Worm (Caenorhabditis elegans) whole organism, L4 larva: ENCODE results near the gene srd-58.

Experiments
- F10B5.3 ChIP-seq: sonication (generic microtip); optimal IDR thresholded peaks from 2 replicates; lab custom pipeline; 2016; ENCODE audit warnings: mild to moderate bottlenecking, missing genetic modification characterization, missing compliant biosample characterization
- F37D6.2 ChIP-seq: sonication (generic microtip); optimal IDR thresholded peaks from 2 replicates; lab custom pipeline; 2016; ENCODE audit warnings: mild to moderate bottlenecking, missing genetic modification characterization, missing compliant biosample characterization
- F44E2.7 ChIP-seq: fragments of 200-800 bp; sonication (Bioruptor generic); IDR thresholded peaks from 2 replicates; pipeline ENCODE4 v2.1.2; 2022; ENCODE audit warnings: missing genetic modification characterization, missing compliant biosample characterization
- R02D3.7 ChIP-seq: fragments of 150-350 bp; sonication (generic microtip); optimal IDR thresholded peaks from 3 replicates; lab custom pipeline; 2014; ENCODE audit warnings: missing biosample characterization, missing genetic modification characterization
- T20F7.1 ChIP-seq: fragments of 200-800 bp; sonication (Bioruptor generic); optimal IDR thresholded peaks from 2 replicates; lab custom pipeline; 2018; ENCODE audit warnings: mild to moderate bottlenecking, missing genetic modification characterization, missing compliant biosample characterization
- Y48G9A.11 ChIP-seq: fragments of 200-800 bp; sonication (Bioruptor generic); IDR thresholded peaks from 2 replicates; pipeline ENCODE4 v1.3.6; 2022; ENCODE audit warnings: missing genetic modification reagents, missing genetic modification characterization, missing compliant biosample characterization
- Y75B8A.6 ChIP-seq: fragments of 200-800 bp; sonication (Bioruptor generic); IDR thresholded peaks from 2 replicates; pipeline ENCODE4 v1.3.6; 2022; ENCODE audit warnings: missing genetic modification reagents, missing genetic modification characterization, missing compliant biosample characterization
- ZK337.2 ChIP-seq: fragments of 200-800 bp; sonication (Bioruptor generic); IDR thresholded peaks from 2 replicates; pipeline ENCODE4 v1.3.6; 2022; ENCODE audit warnings: missing genetic modification reagents, missing genetic modification characterization, missing compliant biosample characterization
- aha-1 ChIP-seq: fragments of 150-350 bp; peaks from one replicate; lab custom pipeline; 2014; ENCODE audit warnings: missing biosample characterization, missing genetic modification characterization
- ama-1 ChIP-seq: fragments of 150-350 bp; optimal IDR thresholded peaks from 2 replicates; lab custom pipeline; 2014; ENCODE audit warnings: inconsistent platforms, mixed read lengths
- ceh-44 ChIP-seq: fragments of 200-800 bp; sonication (Bioruptor generic); IDR thresholded peaks from 2 replicates; pipeline ENCODE4 v1.3.6; 2022; ENCODE audit warnings: missing genetic modification reagents, missing genetic modification characterization, missing compliant biosample characterization
- ceh-62 ChIP-seq: sonication (generic microtip); optimal IDR thresholded peaks from 2 replicates; lab custom pipeline; 2017; ENCODE audit warnings: missing biosample characterization, missing genetic modification characterization
- cey-2 ChIP-seq: sonication (generic microtip); optimal IDR thresholded peaks from 3 replicates; lab custom pipeline; 2017; ENCODE audit warnings: missing genetic modification characterization, mild to moderate bottlenecking, missing compliant biosample characterization, antibody characterized with exemption, borderline replicate concordance; ENCODE audit not compliant: insufficient read depth
- daf-16 ChIP-seq, 3 experiments: sonication (generic microtip); optimal IDR thresholded peaks; 2 replicates each; lab custom pipeline; 2016 to 2017; ENCODE audit warnings: missing genetic modification characterization in 3 of 3, missing genetic modification reagents in 3 of 3, mild to moderate bottlenecking in 2 of 3, missing compliant biosample characterization in 2 of 3, missing biosample characterization in 1 of 3, moderate library complexity in 1 of 3
- dmd-6 ChIP-seq: fragments of 200-800 bp; sonication (Bioruptor generic); IDR thresholded peaks from 2 replicates; pipeline ENCODE4 v1.3.6; 2022; ENCODE audit warnings: missing genetic modification reagents, missing genetic modification characterization, missing compliant biosample characterization
- dmd-8 ChIP-seq: fragments of 200-800 bp; sonication (Bioruptor generic); IDR thresholded peaks from 2 replicates; pipeline ENCODE4 v1.3.6; 2022; ENCODE audit warnings: missing genetic modification characterization, missing compliant biosample characterization
- dmd-9 ChIP-seq: fragments of 200-800 bp; sonication (Bioruptor generic); IDR thresholded peaks from 2 replicates; pipeline ENCODE4 v1.3.6; 2022; ENCODE audit warnings: missing genetic modification reagents, missing genetic modification characterization, missing compliant biosample characterization
- duxl-1 ChIP-seq: sonication (generic microtip); optimal IDR thresholded peaks from 2 replicates; lab custom pipeline; 2016; ENCODE audit warnings: mild to moderate bottlenecking, missing genetic modification characterization, moderate library complexity, missing compliant biosample characterization; ENCODE audit not compliant: poor library complexity
- fos-1 ChIP-seq: fragments of 150-350 bp; optimal IDR thresholded peaks from 2 replicates; lab custom pipeline; 2014; ENCODE audit warnings: missing biosample characterization, missing genetic modification characterization
- hlh-30 ChIP-seq: sonication (generic microtip); optimal IDR thresholded peaks from 2 replicates; lab custom pipeline; 2017; ENCODE audit warnings: antibody characterized with exemption, mild to moderate bottlenecking, missing genetic modification characterization, missing compliant biosample characterization; ENCODE audit not compliant: insufficient read depth
- jun-1 ChIP-seq: fragments of 150-350 bp; optimal IDR thresholded peaks from 2 replicates; lab custom pipeline; 2014; ENCODE audit warnings: missing biosample characterization, missing genetic modification reagents, missing genetic modification characterization
- lim-7 ChIP-seq: fragments of 200-800 bp; sonication (Bioruptor generic); IDR thresholded peaks from 2 replicates; pipeline ENCODE4 v1.3.6; 2022; ENCODE audit warnings: missing genetic modification characterization, missing compliant biosample characterization
- lin-1 ChIP-seq: fragments of 200-800 bp; sonication (Bioruptor generic); IDR thresholded peaks from 2 replicates; pipeline ENCODE4 v1.3.6; 2022; ENCODE audit warnings: missing genetic modification reagents, missing genetic modification characterization, missing compliant biosample characterization
- lin-38 ChIP-seq: fragments of 200-800 bp; sonication (Bioruptor generic); IDR thresholded peaks from 2 replicates; pipeline ENCODE4 v1.3.6; 2022; ENCODE audit warnings: missing genetic modification reagents, missing genetic modification characterization, missing compliant biosample characterization
- madf-9 ChIP-seq: fragments of 200-800 bp; sonication (Bioruptor generic); conservative IDR thresholded peaks from 2 replicates; pipeline ENCODE4 v1.3.6; 2022; ENCODE audit warnings: missing genetic modification reagents, missing genetic modification characterization, missing compliant biosample characterization
- mes-2 ChIP-seq: sonication (generic microtip); optimal IDR thresholded peaks from 2 replicates; lab custom pipeline; 2016; ENCODE audit warnings: missing genotype, mild to moderate bottlenecking, missing genetic modification characterization, missing compliant biosample characterization; ENCODE audit not compliant: poor library complexity, severe bottlenecking
- mxl-2 ChIP-seq: fragments of 200-800 bp; sonication (Bioruptor generic); conservative IDR thresholded peaks from 2 replicates; pipeline ENCODE4 v1.3.6; 2022; ENCODE audit warnings: missing genetic modification reagents, missing genetic modification characterization, missing compliant biosample characterization
- mxl-3 ChIP-seq: fragments of 200-800 bp; sonication (Bioruptor generic); optimal IDR thresholded peaks from 2 replicates; lab custom pipeline; 2018; ENCODE audit warnings: mild to moderate bottlenecking, missing genetic modification characterization, missing compliant biosample characterization
- nhr-25 ChIP-seq: sonication (generic microtip); optimal IDR thresholded peaks from 2 replicates; lab custom pipeline; 2017; ENCODE audit warnings: missing genetic modification characterization, mild to moderate bottlenecking, missing compliant biosample characterization, antibody characterized with exemption, moderate library complexity, borderline replicate concordance; ENCODE audit not compliant: insufficient read depth
- nhr-28 ChIP-seq: fragments of 150-350 bp; optimal IDR thresholded peaks from 2 replicates; lab custom pipeline; 2014; ENCODE audit warnings: missing biosample characterization, missing genetic modification characterization
- nhr-42 ChIP-seq: fragments of 200-800 bp; sonication (Bioruptor generic); IDR thresholded peaks from 2 replicates; pipeline ENCODE4 v1.3.6; 2022; ENCODE audit warnings: missing genetic modification characterization, missing compliant biosample characterization
- nhr-76 ChIP-seq: fragments of 150-350 bp; optimal IDR thresholded peaks from 2 replicates; lab custom pipeline; 2014; ENCODE audit warnings: missing biosample characterization, missing genetic modification characterization
- nhr-77 ChIP-seq: fragments of 150-350 bp; optimal IDR thresholded peaks from 2 replicates; lab custom pipeline; 2014; ENCODE audit warnings: missing biosample characterization, missing genetic modification characterization
- php-3 ChIP-seq: fragments of 200-800 bp; sonication (Bioruptor generic); IDR thresholded peaks from 2 replicates; pipeline ENCODE4 v1.3.6; 2022; ENCODE audit warnings: missing genetic modification reagents, missing genetic modification characterization, missing compliant biosample characterization
- rbr-2 ChIP-seq: sonication (generic microtip); optimal IDR thresholded peaks from 2 replicates; lab custom pipeline; 2016; ENCODE audit warnings: missing genotype, missing genetic modification characterization, missing compliant biosample characterization
- saeg-2 ChIP-seq: fragments of 200-800 bp; sonication (Bioruptor generic); IDR thresholded peaks from 2 replicates; pipeline ENCODE4 v1.3.6; 2022; ENCODE audit warnings: missing genetic modification reagents, missing genetic modification characterization, missing compliant biosample characterization
- skn-1 ChIP-seq: fragments of 150-350 bp; optimal IDR thresholded peaks from 2 replicates; lab custom pipeline; 2014; ENCODE audit warnings: missing biosample characterization, missing genetic modification characterization
- spr-3 ChIP-seq: fragments of 200-800 bp; sonication (Bioruptor generic); optimal IDR thresholded peaks from 2 replicates; lab custom pipeline; 2018; ENCODE audit warnings: mild to moderate bottlenecking, missing genetic modification characterization, missing compliant biosample characterization
- tra-1 ChIP-seq: fragments of 200-800 bp; sonication (Bioruptor generic); IDR thresholded peaks from 2 replicates; pipeline ENCODE4 v1.3.6; 2022; ENCODE audit warnings: missing genetic modification reagents, missing genetic modification characterization, missing compliant biosample characterization
- unc-39 ChIP-seq: sonication (generic microtip); optimal IDR thresholded peaks from 2 replicates; lab custom pipeline; 2017; ENCODE audit warnings: missing biosample characterization, missing genetic modification characterization
- unc-62 ChIP-seq, 3 experiments: fragments of 150-350 bp in 1 of 3; sonication (generic microtip); optimal IDR thresholded peaks in 2 of 3; peaks in 1 of 3; 1 replicate in 1 of 3; 2 replicates in 2 of 3; lab custom pipeline; 2014 to 2017; ENCODE audit warnings: missing biosample characterization in 3 of 3, missing genetic modification characterization in 3 of 3, missing genetic modification reagents in 3 of 3, missing genotype in 1 of 3
- zag-1 ChIP-seq: fragments of 150-350 bp; optimal IDR thresholded peaks from 2 replicates; lab custom pipeline; 2014; ENCODE audit warnings: missing biosample characterization, missing genetic modification characterization
- zfp-2 ChIP-seq: sonication (generic microtip); optimal IDR thresholded peaks from 2 replicates; lab custom pipeline; 2016; ENCODE audit warnings: mild to moderate bottlenecking, missing genetic modification characterization, missing compliant biosample characterization
- zfp-3 ChIP-seq: fragments of 200-800 bp; sonication (Bioruptor generic); conservative IDR thresholded peaks from 2 replicates; pipeline ENCODE4 v1.3.6; 2022; ENCODE audit warnings: missing genetic modification reagents, missing genetic modification characterization, missing compliant biosample characterization
- ztf-11 ChIP-seq: fragments of 150-350 bp; optimal IDR thresholded peaks from 2 replicates; lab custom pipeline; 2014; ENCODE audit warnings: missing biosample characterization, missing genetic modification characterization

srd-58 gene

ce11 chrII:7200051-7200599 lies 4.7 kb downstream of the srd-58 start, which contains the start of gene pcrg-1 (continued):
- TF ChIP-seq dmd-9 (GFP tag; lab: Robert Waterston, UW) (peak; percentile 78; the same call in 1 of the 2 replicates), lin-38 (GFP tag; lab: Robert Waterston, UW) (peak; percentile 84), F37D6.2 (tag; lab: Kevin White, UChicago) (peak; percentile 29), ceh-44 (GFP tag; lab: Robert Waterston, UW) (peak; percentile 62; the same call in 1 of the 2 replicates), cey-2 (tag; lab: Kevin White, UChicago) (no peak), dmd-8 (peak; percentile 94), dmd-6 (GFP tag; lab: Robert Waterston, UW) (peak; percentile 55), nhr-76 (no peak), php-3 (GFP tag; lab: Robert Waterston, UW) (peak; percentile 84), tra-1 (GFP tag; lab: Robert Waterston, UW) (peak; percentile 83), zag-1 (no peak), spr-3 (GFP tag; lab: Kevin White, UChicago) (peak; percentile 59), jun-1 (tag; lab: Kevin White, UChicago) (no peak), F44E2.7 (GFP tag; lab: Robert Waterston, UW) (peak; percentile 55; the same call in 1 of the 2 replicates), skn-1 (no peak), unc-39 (no peak), saeg-2 (GFP tag; lab: Robert Waterston, UW) (peak; percentile 89), Y48G9A.11 (peak; percentile 84), ama-1 (lab: Kevin White, UChicago) (no peak), nhr-28 (tag; lab: Kevin White, UChicago) (no peak), lim-7 (GFP tag; lab: Robert Waterston, UW) (peak; percentile 89), hlh-30 (tag; lab: Kevin White, UChicago) (peak; percentile 69), ztf-11 (tag; lab: Kevin White, UChicago) (no peak), unc-62 (GFP tag; optimal IDR thresholded peaks at IDR 0.05 in 1 of 2; lab: Kevin White, UChicago) (peak in 1 of 2 experiments; percentile 81), unc-62 (tag; optimal IDR thresholded peaks at IDR 0.05; lab: Kevin White, UChicago) (no peak), Y75B8A.6 (GFP tag; lab: Robert Waterston, UW) (peak; percentile 91), nhr-42 (GFP tag; lab: Robert Waterston, UW) (peak; percentile 84), fos-1 (tag; lab: Kevin White, UChicago) (no peak), ZK337.2 (GFP tag; lab: Robert Waterston, UW) (peak; percentile 21), F10B5.3 (peak; percentile 72), zfp-3 (GFP tag; lab: Robert Waterston, UW) (peak; percentile 51; the same call in 1 of the 2 replicates), R02D3.7 (tag; lab: Kevin White, UChicago) (no peak)

- no peak for TF ChIP-seq nhr-77 (tag; lab: Kevin White, UChicago)
- TF ChIP-seq nhr-28 (tag; lab: Kevin White, UChicago) = peak; percentile 87
- no peak for TF ChIP-seq Y48G9A.11
- TF ChIP-seq tra-1 (GFP tag; lab: Robert Waterston, UW) = no peak
- TF ChIP-seq duxl-1 (tag; lab: Kevin White, UChicago) = no peak
- TF ChIP-seq T20F7.1 (GFP tag; lab: Kevin White, UChicago) = no peak
- TF ChIP-seq aha-1 (tag; lab: Kevin White, UChicago) = peak; percentile 30
- TF ChIP-seq mxl-3 (GFP tag; lab: Kevin White, UChicago) = no peak
Observed at ce11 chrII:7199308-7199707, 5.5 kb downstream of the srd-58 start, which contains the start of gene E04F6.6. Gene E04F6.6 (minus strand): TSS chrII:7199565.

ce11 chrII:7197434-7197833 lies 7.4 kb downstream of the srd-58 start:
- TF ChIP-seq zfp-2 (tag; lab: Kevin White, UChicago) (no peak), mes-2 (no peak), spr-3 (GFP tag; lab: Kevin White, UChicago) (no peak), madf-9 (no peak), zfp-3 (GFP tag; lab: Robert Waterston, UW) (no peak), nhr-25 (tag; lab: Kevin White, UChicago) (no peak), dmd-8 (0 out of 2 replicates have a peak, but pooled peaks have one; percentile 55), ama-1 (lab: Kevin White, UChicago) (no peak), R02D3.7 (tag; lab: Kevin White, UChicago) (no peak), lin-1 (GFP tag; lab: Robert Waterston, UW) (no peak), mxl-2 (GFP tag; lab: Robert Waterston, UW) (no peak), rbr-2 (no peak), daf-16 (GFP tag; optimal IDR thresholded peaks at IDR 0.05; lab: Kevin White, UChicago) (no peak), daf-16 (tag; optimal IDR thresholded peaks at IDR 0.05; lab: Kevin White, UChicago) (peak; percentile 14), aha-1 (tag; lab: Kevin White, UChicago) (peak; percentile 95), ceh-62 (tag; lab: Kevin White, UChicago) (no peak), unc-39 (no peak), lin-38 (GFP tag; lab: Robert Waterston, UW) (peak; percentile 17; the same call in 1 of the 2 replicates), zag-1 (no peak)
